Worm (Caenorhabditis elegans) whole organism, L3 larva: ENCODE results near the gene C39D10.7.

ENCODE experiments used
- R02D3.7 ChIP-seq: fragments of 150-350 bp; optimal IDR thresholded peaks from 2 replicates; lab custom pipeline; 2014; ENCODE audit warnings: missing biosample characterization, missing genetic modification characterization
- ama-1 ChIP-seq: fragments of 150-350 bp; optimal IDR thresholded peaks from 2 replicates; lab custom pipeline; 2018
- ceh-28 ChIP-seq: fragments of 150-350 bp; optimal IDR thresholded peaks from 2 replicates; lab custom pipeline; 2014; ENCODE audit warnings: missing biosample characterization, missing genetic modification reagents, missing genetic modification characterization
- ceh-82 ChIP-seq: fragments of 150-350 bp; optimal IDR thresholded peaks from 2 replicates; lab custom pipeline; 2014; ENCODE audit warnings: missing biosample characterization, missing genetic modification characterization
- ceh-9 ChIP-seq: sonication (generic microtip); optimal IDR thresholded peaks from 2 replicates; lab custom pipeline; 2018; ENCODE audit warnings: missing biosample characterization, missing genetic modification characterization
- daf-12 ChIP-seq: fragments of 150-350 bp; optimal IDR thresholded peaks from 2 replicates; lab custom pipeline; 2014; ENCODE audit warnings: missing biosample characterization, missing genetic modification reagents, missing genetic modification characterization
- egl-27 ChIP-seq: sonication (generic microtip); optimal IDR thresholded peaks from 4 replicates; lab custom pipeline; 2017; ENCODE audit warnings: missing biosample characterization, missing genetic modification reagents, missing genetic modification characterization
- egl-5 ChIP-seq: fragments of 150-350 bp; optimal IDR thresholded peaks from 2 replicates; lab custom pipeline; 2017; ENCODE audit warnings: missing biosample characterization, missing genetic modification reagents, missing genetic modification characterization, inconsistent platforms
- elt-1 ChIP-seq: fragments of 150-350 bp; optimal IDR thresholded peaks from 2 replicates; lab custom pipeline; 2014; ENCODE audit warnings: missing biosample characterization, missing genetic modification characterization
- elt-2 ChIP-seq: sonication (generic microtip); optimal IDR thresholded peaks from 2 replicates; lab custom pipeline; 2016; ENCODE audit warnings: missing genetic modification reagents, mild to moderate bottlenecking, missing genetic modification characterization, missing compliant biosample characterization
- fkh-10 ChIP-seq: sonication (generic microtip); optimal IDR thresholded peaks from 2 replicates; lab custom pipeline; 2017; ENCODE audit warnings: missing biosample characterization, missing genetic modification reagents, missing genetic modification characterization
- fkh-2 ChIP-seq: fragments of 150-350 bp; optimal IDR thresholded peaks from 2 replicates; lab custom pipeline; 2014; ENCODE audit warnings: missing biosample characterization, missing genetic modification reagents, missing genetic modification characterization
- fos-1 ChIP-seq: fragments of 150-350 bp; optimal IDR thresholded peaks from 2 replicates; lab custom pipeline; 2014; ENCODE audit warnings: missing biosample characterization, missing genetic modification characterization
- hmg-11 ChIP-seq: sonication (generic microtip); optimal IDR thresholded peaks from 2 replicates; lab custom pipeline; 2016; ENCODE audit warnings: missing genetic modification characterization, missing compliant biosample characterization
- jun-1 ChIP-seq: fragments of 150-350 bp; optimal IDR thresholded peaks from 2 replicates; lab custom pipeline; 2014; ENCODE audit warnings: missing biosample characterization, missing genetic modification reagents, missing genetic modification characterization
- lin-15B ChIP-seq: fragments of 150-350 bp; optimal IDR thresholded peaks from 2 replicates; lab custom pipeline; 2014; ENCODE audit warnings: missing biosample characterization, missing genetic modification characterization
- lin-39 ChIP-seq: fragments of 150-350 bp; optimal IDR thresholded peaks from 2 replicates; lab custom pipeline; 2018; ENCODE audit warnings: missing biosample characterization, missing genetic modification reagents, missing genetic modification characterization
- lsy-12 ChIP-seq: sonication (generic microtip); optimal IDR thresholded peaks from 2 replicates; lab custom pipeline; 2016; ENCODE audit warnings: mild to moderate bottlenecking, missing genetic modification characterization, missing compliant biosample characterization
- mml-1 ChIP-seq: fragments of 150-350 bp; sonication (generic microtip); optimal IDR thresholded peaks from 3 replicates; lab custom pipeline; 2014; ENCODE audit warnings: missing biosample characterization, missing genetic modification characterization
- nfya-1 ChIP-seq: sonication (generic microtip); optimal IDR thresholded peaks from 2 replicates; lab custom pipeline; 2017; ENCODE audit warnings: missing genetic modification characterization, mild to moderate bottlenecking, missing compliant biosample characterization, antibody characterized with exemption, moderate library complexity; ENCODE audit not compliant: insufficient read depth
- nhr-11 ChIP-seq: fragments of 150-350 bp; optimal IDR thresholded peaks from 2 replicates; lab custom pipeline; 2014; ENCODE audit warnings: missing biosample characterization, missing genetic modification characterization
- nhr-12 ChIP-seq: fragments of 150-350 bp; optimal IDR thresholded peaks from 2 replicates; lab custom pipeline; 2014; ENCODE audit warnings: missing biosample characterization, missing genetic modification characterization
- nhr-25 ChIP-seq: sonication (generic microtip); optimal IDR thresholded peaks from 2 replicates; lab custom pipeline; 2017; ENCODE audit warnings: missing biosample characterization, missing genetic modification characterization
- nhr-28 ChIP-seq: fragments of 150-350 bp; optimal IDR thresholded peaks from 2 replicates; lab custom pipeline; 2014; ENCODE audit warnings: missing biosample characterization, missing genetic modification characterization
- nhr-43 ChIP-seq: sonication (generic microtip); optimal IDR thresholded peaks from 2 replicates; lab custom pipeline; 2016; ENCODE audit warnings: mild to moderate bottlenecking, missing genetic modification characterization, missing compliant biosample characterization; ENCODE audit not compliant: poor library complexity, severe bottlenecking
- nhr-77 ChIP-seq: fragments of 150-350 bp; optimal IDR thresholded peaks from 2 replicates; lab custom pipeline; 2014; ENCODE audit warnings: missing biosample characterization, missing genetic modification characterization
- pha-4 ChIP-seq: fragments of 150-350 bp; optimal IDR thresholded peaks from 2 replicates; lab custom pipeline; 2014; ENCODE audit warnings: missing biosample characterization, missing genetic modification reagents, missing genetic modification characterization
- pqm-1 ChIP-seq: fragments of 150-350 bp; optimal IDR thresholded peaks from 2 replicates; lab custom pipeline; 2017; ENCODE audit warnings: missing biosample characterization, missing genetic modification characterization, inconsistent platforms
- skn-1 ChIP-seq: fragments of 150-350 bp; optimal IDR thresholded peaks from 2 replicates; lab custom pipeline; 2014; ENCODE audit warnings: missing biosample characterization, missing genetic modification characterization
- snpc-4 ChIP-seq: fragments of 150-350 bp; optimal IDR thresholded peaks from 2 replicates; lab custom pipeline; 2014; ENCODE audit warnings: missing biosample characterization, missing genetic modification characterization
- unc-62 ChIP-seq: fragments of 150-350 bp; sonication (generic microtip); optimal IDR thresholded peaks from 4 replicates; lab custom pipeline; 2014; ENCODE audit warnings: missing biosample characterization, missing genetic modification reagents, missing genetic modification characterization
- zag-1 ChIP-seq: fragments of 150-350 bp; optimal IDR thresholded peaks from 2 replicates; lab custom pipeline; 2014; ENCODE audit warnings: missing biosample characterization, missing genetic modification characterization
- ztf-11 ChIP-seq: fragments of 150-350 bp; optimal IDR thresholded peaks from 2 replicates; lab custom pipeline; 2014; ENCODE audit warnings: missing biosample characterization, missing genetic modification characterization
- ztf-4 ChIP-seq: fragments of 150-350 bp; optimal IDR thresholded peaks from 2 replicates; lab custom pipeline; 2014; ENCODE audit warnings: missing biosample characterization, missing genetic modification characterization

Gene C39D10.7

DNA sequence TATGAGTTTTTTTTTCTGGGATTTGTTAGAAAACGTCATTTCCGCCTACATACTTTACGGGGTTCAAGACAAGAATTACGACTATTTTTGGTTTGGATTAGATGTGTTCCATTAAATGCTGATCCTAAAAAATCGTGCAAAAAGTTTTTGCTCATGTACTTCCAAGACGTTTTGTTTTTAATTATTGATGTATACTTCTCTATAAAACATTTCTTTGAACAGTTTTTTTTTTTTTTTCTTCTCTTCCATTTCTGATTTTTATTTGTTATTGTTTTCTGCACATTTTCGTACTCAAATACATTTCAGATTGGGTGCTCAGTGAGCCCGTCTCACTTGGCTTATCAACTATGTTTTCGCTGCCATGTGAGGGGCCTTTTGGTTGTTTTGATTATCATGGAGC is 10.8 kb downstream of the C39D10.7 start, which contains the start of gene C39D10.11:
TSS of gene C39D10.11 (plus strand) at position 301 of the 400 bp plus-strand sequence.
- TF ChIP-seq nhr-28 (tag; lab: Kevin White, UChicago): no peak
- TF ChIP-seq elt-1 (tag; lab: Kevin White, UChicago): no peak
- no peak for TF ChIP-seq nhr-25 (tag; lab: Kevin White, UChicago)
- TF ChIP-seq ztf-11: no peak
- TF ChIP-seq ceh-82: no peak
- TF ChIP-seq daf-12 (tag; lab: Kevin White, UChicago): no peak
- no peak for TF ChIP-seq fkh-10
- no peak for TF ChIP-seq ztf-4 (tag; lab: Kevin White, UChicago)
- TF ChIP-seq, all 47 proteins: peak for 0

DNA sequence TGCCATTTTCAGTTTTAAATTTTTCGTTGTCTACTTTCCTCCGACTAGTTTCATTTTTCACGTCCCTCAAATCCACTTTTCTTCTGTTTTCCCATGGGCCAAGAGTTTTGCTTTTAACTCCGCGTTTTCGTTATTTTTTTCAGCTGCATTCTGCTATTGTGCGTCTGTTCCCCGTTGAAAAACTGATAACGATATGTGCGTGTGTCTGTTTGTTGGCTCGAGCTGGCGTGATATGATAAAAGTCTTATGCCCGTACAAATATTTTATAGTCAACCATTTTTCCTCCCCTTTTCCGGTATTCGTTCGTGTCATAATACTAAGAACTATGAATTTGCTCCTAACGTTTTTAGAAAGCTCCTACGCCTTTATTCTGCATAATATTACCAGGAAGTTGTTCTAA is 11.9 kb downstream of the C39D10.7 start:
- no peak for TF ChIP-seq lin-15B (tag; lab: Kevin White, UChicago)
- peak; percentile 8 for TF ChIP-seq pha-4 (tag; lab: Kevin White, UChicago)
- peak; percentile 56 for TF ChIP-seq pqm-1 (tag; lab: Kevin White, UChicago)
- no peak for TF ChIP-seq unc-62
- no peak for TF ChIP-seq nhr-11 (tag; lab: Kevin White, UChicago)
- peak; percentile 69 for TF ChIP-seq elt-2

DNA sequence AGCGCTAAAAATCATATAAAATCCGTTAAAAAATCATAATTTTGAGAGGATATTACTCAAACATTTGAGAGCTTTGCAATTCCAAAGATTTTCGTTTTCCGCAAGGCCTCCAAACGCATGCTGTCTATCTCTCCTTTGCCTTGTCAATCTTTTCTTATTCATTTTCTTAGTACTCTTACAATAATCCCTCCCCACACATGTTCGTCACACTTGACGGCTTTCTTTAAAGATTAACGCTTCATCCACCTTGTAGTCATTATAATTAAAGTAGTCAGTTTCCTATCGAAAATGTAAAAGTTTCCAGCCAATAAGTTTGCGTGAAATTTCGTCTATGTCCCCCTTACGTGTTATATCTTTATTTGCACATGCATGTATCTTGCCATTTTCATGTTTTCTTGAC is 13.6 kb downstream of the C39D10.7 start:
- TF ChIP-seq nhr-28 (tag; lab: Kevin White, UChicago): no peak
- TF ChIP-seq ceh-28 (tag; lab: Kevin White, UChicago): no peak
- TF ChIP-seq skn-1 (tag; lab: Kevin White, UChicago): no peak
- no peak for TF ChIP-seq elt-2
- TF ChIP-seq ceh-9 (tag; lab: Kevin White, UChicago): no peak
- no peak for TF ChIP-seq ceh-82
- TF ChIP-seq nhr-12 (tag; lab: Kevin White, UChicago): no peak
- TF ChIP-seq lsy-12 (tag; lab: Kevin White, UChicago): no peak

DNA sequence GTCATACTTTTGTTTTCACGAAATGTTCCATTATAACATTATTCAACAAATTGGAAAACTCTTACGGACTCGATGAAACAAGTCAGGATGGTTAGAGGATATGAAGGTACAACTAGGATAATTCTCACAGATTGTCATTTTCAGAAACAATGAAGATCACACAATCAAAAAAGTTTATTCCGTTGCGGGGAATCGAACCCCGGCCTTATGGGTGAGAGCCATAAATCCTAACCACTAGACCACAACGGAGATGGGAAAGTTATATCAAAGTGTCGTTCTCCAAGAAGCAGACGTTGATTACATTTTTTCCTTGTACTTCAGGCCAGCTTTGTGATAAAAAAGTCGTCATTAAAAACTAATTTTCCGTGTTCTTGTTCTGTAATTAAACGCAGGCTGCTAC is 15.6 kb downstream of the C39D10.7 start:
- TF ChIP-seq R02D3.7 (tag; lab: Kevin White, UChicago) (no peak), nhr-43 (peak; percentile 19), lsy-12 (tag; lab: Kevin White, UChicago) (peak; percentile 23)

DNA sequence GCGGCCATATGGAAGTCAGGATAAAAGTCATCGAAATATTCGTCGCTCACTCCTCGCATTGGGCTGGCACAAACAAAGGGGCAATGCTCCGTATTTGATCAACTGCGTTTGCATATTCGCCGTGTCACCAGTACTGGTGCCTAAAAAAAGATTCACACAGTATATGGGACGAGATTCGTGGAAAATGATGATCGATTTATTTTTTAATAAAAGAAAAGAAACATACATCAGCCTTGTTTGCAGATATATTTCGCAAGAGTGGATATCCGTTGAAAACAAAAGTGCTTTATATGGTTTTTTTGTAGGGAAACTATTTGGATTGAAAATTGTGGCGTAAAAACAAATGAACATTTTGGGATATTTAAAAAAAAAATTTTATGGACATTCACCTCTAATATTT is 16.0 kb downstream of the C39D10.7 start, which contains the start of gene latd-1:
TSS of gene latd-1 (minus strand) at position 101 of the 400 bp plus-strand sequence.
- TF ChIP-seq nhr-77 (tag; lab: Kevin White, UChicago) (no peak), lsy-12 (tag; lab: Kevin White, UChicago) (no peak), nhr-12 (tag; lab: Kevin White, UChicago) (no peak), nfya-1 (tag; lab: Kevin White, UChicago) (no peak), ceh-9 (tag; lab: Kevin White, UChicago) (no peak), hmg-11 (tag; lab: Kevin White, UChicago) (no peak), egl-5 (tag; lab: Kevin White, UChicago) (no peak), mml-1 (tag; lab: Kevin White, UChicago) (no peak), snpc-4 (no peak), fkh-2 (tag; lab: Kevin White, UChicago) (no peak), egl-27 (tag; lab: Kevin White, UChicago) (no peak), fos-1 (tag; lab: Kevin White, UChicago) (no peak)

DNA sequence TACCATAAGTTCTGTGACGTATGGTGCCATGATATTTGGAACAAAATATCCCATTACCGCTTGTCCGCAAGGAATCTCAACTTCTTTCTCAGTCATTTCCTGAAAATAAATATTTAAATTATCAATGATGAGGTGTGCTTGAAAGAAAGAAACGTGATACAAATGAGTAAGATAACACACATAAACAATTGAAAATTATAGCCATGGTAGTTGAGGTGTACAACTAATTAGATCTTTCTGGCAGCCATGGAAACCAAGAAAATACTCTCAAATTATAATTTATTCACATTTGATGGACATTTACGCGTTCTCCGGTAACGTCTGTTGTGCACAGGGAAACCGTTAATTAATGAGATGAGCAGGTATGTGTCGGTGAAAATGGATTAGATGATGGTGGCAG is 21.4 kb downstream of the C39D10.7 start, which contains the start of gene C39D10.5:
TSS of gene C39D10.5 (minus strand) at position 101 of the 400 bp plus-strand sequence.
- TF ChIP-seq lin-39 (tag; lab: Kevin White, UChicago) (no peak), elt-1 (tag; lab: Kevin White, UChicago) (no peak), nhr-43 (no peak), fkh-10 (no peak), nhr-11 (tag; lab: Kevin White, UChicago) (no peak), nhr-28 (tag; lab: Kevin White, UChicago) (no peak), ama-1 (no peak), zag-1 (tag; lab: Kevin White, UChicago) (no peak), elt-2 (no peak), hmg-11 (tag; lab: Kevin White, UChicago) (no peak), ztf-11 (no peak), jun-1 (no peak), fos-1 (tag; lab: Kevin White, UChicago) (no peak)
- TF ChIP-seq, all 47 proteins: peak for 0
